Fruit fly (Drosophila melanogaster) whole organism, embryonic: ENCODE results near the gene Acp76A.

ENCODE experiments used
- Abd-B ChIP-seq: fragments of 200-800 bp; sonication (Bioruptor generic); optimal IDR thresholded peaks from 2 replicates; lab custom pipeline; 2018; ENCODE audit warnings: missing biosample characterization, mild to moderate bottlenecking, missing genetic modification characterization, moderate library complexity
- Asciz ChIP-seq: fragments of 200-800 bp; sonication (Bioruptor generic); optimal IDR thresholded peaks from 2 replicates; lab custom pipeline; 2017; ENCODE audit warnings: missing biosample characterization, mild to moderate bottlenecking, missing genetic modification characterization, missing genetic modification reagents
- CG10274 ChIP-seq: fragments of 200-800 bp; sonication (Bioruptor generic); optimal IDR thresholded peaks from 3 replicates; lab custom pipeline; 2017; ENCODE audit warnings: missing biosample characterization, mild to moderate bottlenecking, missing genetic modification characterization
- CG10979 ChIP-seq: fragments of 200-800 bp; sonication (Bioruptor generic); optimal IDR thresholded peaks from 2 replicates; lab custom pipeline; 2018; ENCODE audit warnings: missing biosample characterization, mild to moderate bottlenecking, missing genetic modification characterization, moderate library complexity
- CG12744 ChIP-seq: fragments of 200-800 bp; sonication (Bioruptor generic); optimal IDR thresholded peaks from 2 replicates; lab custom pipeline; 2016; ENCODE audit warnings: missing biosample characterization, missing genetic modification characterization
- CG14014 ChIP-seq: fragments of 200-800 bp; sonication (Bioruptor generic); IDR thresholded peaks from 2 replicates; pipeline ENCODE4 v1.3.6; 2022; ENCODE audit warnings: missing biosample characterization, missing genetic modification characterization
- CG15479 ChIP-seq: fragments of 200-800 bp; sonication (Bioruptor generic); optimal IDR thresholded peaks from 3 replicates; lab custom pipeline; 2019; ENCODE audit warnings: missing biosample characterization, mild to moderate bottlenecking, missing genetic modification characterization, moderate library complexity
- CG1602 ChIP-seq: fragments of 200-800 bp; sonication (Bioruptor generic); optimal IDR thresholded peaks from 3 replicates; lab custom pipeline; 2016; ENCODE audit warnings: missing biosample characterization, missing genetic modification characterization
- CG1647 ChIP-seq: fragments of 200-800 bp; sonication (Bioruptor generic); optimal IDR thresholded peaks from 3 replicates; lab custom pipeline; 2016; ENCODE audit warnings: missing biosample characterization, missing genetic modification characterization
- CG16863 ChIP-seq: fragments of 200-800 bp; sonication (Bioruptor generic); optimal IDR thresholded peaks from 3 replicates; lab custom pipeline; 2016; ENCODE audit warnings: missing biosample characterization, missing genetic modification characterization
- CG18262 ChIP-seq: fragments of 200-800 bp; optimal IDR thresholded peaks from 3 replicates; lab custom pipeline; 2019; ENCODE audit warnings: missing biosample characterization, mild to moderate bottlenecking, missing genetic modification characterization, moderate library complexity
- CG1832 ChIP-seq: fragments of 200-800 bp; sonication (Bioruptor generic); optimal IDR thresholded peaks from 2 replicates; lab custom pipeline; 2017; ENCODE audit warnings: missing biosample characterization, mild to moderate bottlenecking, missing genetic modification characterization, inconsistent platforms
- CG3065 ChIP-seq: fragments of 200-800 bp; sonication (Bioruptor generic); optimal IDR thresholded peaks from 2 replicates; lab custom pipeline; 2016; ENCODE audit warnings: missing biosample characterization, missing genetic modification characterization
- CG33213 ChIP-seq: fragments of 200-800 bp; sonication (Bioruptor generic); optimal IDR thresholded peaks from 3 replicates; lab custom pipeline; 2016; ENCODE audit warnings: missing biosample characterization, missing genetic modification characterization
- CG3838 ChIP-seq: fragments of 200-800 bp; sonication (Bioruptor generic); optimal IDR thresholded peaks from 3 replicates; lab custom pipeline; 2016; ENCODE audit warnings: missing biosample characterization, missing genetic modification characterization
- CG4730 ChIP-seq: fragments of 200-800 bp; sonication (Bioruptor generic); IDR thresholded peaks from 2 replicates; pipeline ENCODE4 v1.3.6; 2022; ENCODE audit warnings: missing biosample characterization, missing genetic modification characterization
- CG8944 ChIP-seq: fragments of 200-800 bp; sonication (Bioruptor generic); optimal IDR thresholded peaks from 3 replicates; lab custom pipeline; 2016; ENCODE audit warnings: missing biosample characterization, missing genetic modification characterization
- Chrac-16 ChIP-seq: fragments of 200-800 bp; sonication (Bioruptor generic); optimal IDR thresholded peaks from 3 replicates; lab custom pipeline; 2016; ENCODE audit warnings: missing biosample characterization, missing genetic modification characterization
- Deaf1 ChIP-seq: fragments of 200-800 bp; optimal IDR thresholded peaks from 3 replicates; lab custom pipeline; 2019; ENCODE audit warnings: missing biosample characterization, mild to moderate bottlenecking, missing genetic modification characterization, moderate library complexity
- Dll ChIP-seq: fragments of 200-800 bp; sonication (Bioruptor generic); IDR thresholded peaks from 4 replicates; pipeline ENCODE4 v1.3.6; 2022; ENCODE audit warnings: missing biosample characterization, missing genetic modification characterization; ENCODE audit not compliant: partially characterized antibody
- E2f2 ChIP-seq: fragments of 200-800 bp; sonication (Bioruptor generic); IDR thresholded peaks from 2 replicates; pipeline ENCODE4 v1.3.6; 2022; ENCODE audit warnings: missing biosample characterization, missing genetic modification characterization
- Hand ChIP-seq: fragments of 200-800 bp; sonication (Bioruptor generic); optimal IDR thresholded peaks from 2 replicates; lab custom pipeline; 2017; ENCODE audit warnings: mild to moderate bottlenecking, missing biosample characterization, missing genetic modification reagents, missing genetic modification characterization
- Hr39 ChIP-seq: fragments of >200 bp; optimal IDR thresholded peaks from 2 replicates; lab custom pipeline; 2017
- Kr ChIP-seq: fragments of 200-800 bp; sonication (Bioruptor generic); optimal IDR thresholded peaks from 2 replicates; lab custom pipeline; 2017; ENCODE audit warnings: missing biosample characterization, mild to moderate bottlenecking, missing genetic modification characterization
- Max ChIP-seq: fragments of 200-800 bp; sonication (Bioruptor generic); optimal IDR thresholded peaks from 2 replicates; lab custom pipeline; 2016; ENCODE audit warnings: missing biosample characterization, mild to moderate bottlenecking, missing genetic modification characterization
- Nf-YB ChIP-seq: fragments of 200-800 bp; sonication (Bioruptor generic); optimal IDR thresholded peaks from 3 replicates; lab custom pipeline; 2019; ENCODE audit warnings: missing biosample characterization, mild to moderate bottlenecking, missing genetic modification characterization, moderate library complexity
- Poxn ChIP-seq: fragments of 200-800 bp; sonication (Bioruptor generic); IDR thresholded peaks from 2 replicates; pipeline ENCODE4 v1.3.6; 2022; ENCODE audit warnings: missing biosample characterization, missing genetic modification characterization
- Sox102F ChIP-seq: fragments of 200-800 bp; sonication (Bioruptor generic); optimal IDR thresholded peaks from 2 replicates; lab custom pipeline; 2018; ENCODE audit warnings: missing biosample characterization, mild to moderate bottlenecking, missing genetic modification characterization, moderate library complexity
- Taf1 ChIP-seq: fragments of 200-800 bp; sonication (Bioruptor generic); IDR thresholded peaks from 2 replicates; pipeline ENCODE4 v1.3.6; 2022; ENCODE audit warnings: missing biosample characterization, missing genetic modification characterization
- Trl ChIP-seq, 3 experiments: fragments of >200 bp in 2 of 3; fragments of 200-800 bp in 1 of 3; sonication (Bioruptor generic) in 1 of 3; optimal IDR thresholded peaks; 2 replicates in 1 of 3; 3 replicates in 2 of 3; lab custom pipeline; 2016 to 2017; ENCODE audit warnings: missing biosample characterization in 1 of 3, missing genetic modification characterization in 1 of 3
- az2 ChIP-seq: fragments of 200-800 bp; sonication (Bioruptor generic); optimal IDR thresholded peaks from 3 replicates; lab custom pipeline; 2016; ENCODE audit warnings: missing biosample characterization, missing genetic modification characterization
- bcd ChIP-seq: fragments of 200-800 bp; sonication (Bioruptor generic); optimal IDR thresholded peaks from 2 replicates; lab custom pipeline; 2017; ENCODE audit warnings: missing biosample characterization, mild to moderate bottlenecking, missing genetic modification characterization
- cad ChIP-seq: fragments of >200 bp; optimal IDR thresholded peaks from 2 replicates; lab custom pipeline; 2017; ENCODE audit warnings: missing biosample characterization, missing genetic modification characterization
- chinmo ChIP-seq: fragments of 200-800 bp; sonication (Bioruptor generic); IDR thresholded peaks from 4 replicates; pipeline ENCODE4 v1.3.6; 2022; ENCODE audit warnings: missing biosample characterization, missing genetic modification characterization; ENCODE audit not compliant: partially characterized antibody
- da ChIP-seq: fragments of 200-800 bp; sonication (Bioruptor generic); optimal IDR thresholded peaks from 2 replicates; lab custom pipeline; 2016; ENCODE audit warnings: missing biosample characterization, missing genetic modification characterization
- dpn ChIP-seq, 2 experiments: fragments of 200-800 bp; sonication (Bioruptor generic); optimal IDR thresholded peaks; 3 replicates each; lab custom pipeline; 2016; ENCODE audit warnings: missing biosample characterization in 2 of 2, missing genetic modification characterization in 2 of 2
- fd3F ChIP-seq: fragments of 200-800 bp; sonication (Bioruptor generic); optimal IDR thresholded peaks from 2 replicates; lab custom pipeline; 2018; ENCODE audit warnings: missing biosample characterization, mild to moderate bottlenecking, missing genetic modification characterization, moderate library complexity
- gcm ChIP-seq: fragments of 200-800 bp; sonication (Bioruptor generic); optimal IDR thresholded peaks from 2 replicates; lab custom pipeline; 2019; ENCODE audit warnings: missing biosample characterization, mild to moderate bottlenecking, missing genetic modification characterization, moderate library complexity
- klu ChIP-seq: fragments of 200-800 bp; sonication (Bioruptor generic); IDR thresholded peaks from 2 replicates; pipeline ENCODE4 v1.3.6; 2022; ENCODE audit warnings: missing biosample characterization, missing genetic modification characterization
- lov ChIP-seq, 2 experiments: fragments of 200-800 bp in 1 of 2; fragments of >200 bp in 1 of 2; sonication (Bioruptor generic) in 1 of 2; IDR thresholded peaks in 1 of 2; optimal IDR thresholded peaks in 1 of 2; 2 replicates in 1 of 2; 3 replicates in 1 of 2; pipeline versions ENCODE4 v1.3.6 to Lab custom; 2017 to 2022; ENCODE audit warnings: missing biosample characterization in 1 of 2, missing genetic modification characterization in 1 of 2
- luna ChIP-seq: fragments of 200-800 bp; sonication (Bioruptor generic); optimal IDR thresholded peaks from 2 replicates; lab custom pipeline; 2016; ENCODE audit warnings: missing biosample characterization, missing genetic modification characterization
- mld ChIP-seq: fragments of 200-800 bp; sonication (Bioruptor generic); IDR thresholded peaks from 3 replicates; pipeline ENCODE4 v1.3.6; 2022; ENCODE audit warnings: missing biosample characterization, missing genetic modification characterization; ENCODE audit not compliant: partially characterized antibody
- psq ChIP-seq: fragments of 200-800 bp; sonication (Bioruptor generic); optimal IDR thresholded peaks from 2 replicates; lab custom pipeline; 2017; ENCODE audit warnings: missing biosample characterization, missing genetic modification characterization
- pzg ChIP-seq: fragments of 200-800 bp; sonication (Bioruptor generic); optimal IDR thresholded peaks from 3 replicates; lab custom pipeline; 2018; ENCODE audit warnings: missing biosample characterization, mild to moderate bottlenecking, missing genetic modification characterization, moderate library complexity
- sens-2 ChIP-seq: fragments of 200-800 bp; sonication (Bioruptor generic); IDR thresholded peaks from 2 replicates; pipeline ENCODE4 v1.3.6; 2022; ENCODE audit warnings: missing biosample characterization, missing genetic modification characterization
- sima ChIP-seq: fragments of 200-800 bp; sonication (Bioruptor generic); optimal IDR thresholded peaks from 2 replicates; lab custom pipeline; 2016; ENCODE audit warnings: missing biosample characterization, missing genetic modification characterization
- ssp ChIP-seq: fragments of 200-800 bp; sonication (Bioruptor generic); IDR thresholded peaks from 2 replicates; pipeline ENCODE4 v1.3.6; 2022; ENCODE audit warnings: missing biosample characterization, missing genetic modification characterization
- tap ChIP-seq: fragments of 200-800 bp; optimal IDR thresholded peaks from 3 replicates; lab custom pipeline; 2019; ENCODE audit warnings: missing biosample characterization, mild to moderate bottlenecking, missing genetic modification characterization, moderate library complexity
- tgo ChIP-seq: fragments of 200-800 bp; sonication (Bioruptor generic); IDR thresholded peaks from 3 replicates; pipeline ENCODE4 v1.3.6; 2022; ENCODE audit warnings: missing biosample characterization, missing genetic modification characterization
- vvl ChIP-seq: fragments of 200-800 bp; sonication (Bioruptor generic); IDR thresholded peaks from 2 replicates; pipeline ENCODE4 v1.3.6; 2022; ENCODE audit warnings: missing biosample characterization, missing genetic modification characterization

Gene Acp76A

DNA sequence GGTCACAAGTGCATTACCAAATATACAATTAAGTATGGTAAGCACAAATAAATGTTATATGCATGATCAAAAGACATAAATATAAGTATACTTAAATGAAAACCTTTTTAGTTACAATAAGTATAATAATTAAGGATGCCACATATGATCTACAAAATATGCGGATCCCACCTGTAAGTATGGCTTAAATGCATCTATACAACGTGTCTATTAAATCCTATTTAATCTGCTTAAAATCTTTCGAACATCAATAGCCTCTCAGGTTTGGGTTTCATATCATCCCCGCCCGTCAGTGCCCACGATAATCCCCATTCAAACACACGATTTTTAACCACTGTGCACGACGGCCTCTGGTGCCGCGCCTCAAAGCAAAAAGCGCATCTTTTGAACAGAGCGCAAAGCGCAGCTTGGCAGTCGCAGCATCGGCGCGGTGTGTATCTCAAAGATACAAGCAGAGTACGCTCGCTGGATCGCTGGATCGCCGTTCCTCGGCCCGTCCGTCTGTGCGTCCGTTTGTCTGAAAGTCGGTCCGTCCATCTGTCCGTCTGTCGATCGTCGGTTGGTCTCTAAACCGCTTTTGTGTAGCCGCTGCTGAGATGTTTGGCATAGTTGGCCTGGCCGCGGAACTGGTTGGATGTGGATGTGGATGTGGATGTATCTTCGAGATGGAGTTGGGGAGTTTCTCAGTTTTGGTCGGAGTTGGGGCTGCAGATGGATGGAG is 10.0 kb downstream of the Acp76A start (continued):
- peak; percentile 62 for TF ChIP-seq CG18262
- no peak for TF ChIP-seq CG14014
- TF ChIP-seq lov (optimal IDR thresholded peaks at IDR 0.05; lab: Kevin White, UChicago) = no peak
- 0 out of 3 replicates have a peak, but pooled peaks have one; percentile 43 for TF ChIP-seq lov (GFP tag; IDR thresholded peaks at IDR 0.05; lab: Robert Waterston, UW)
- no peak for TF ChIP-seq Taf1 (GFP tag; lab: Robert Waterston, UW)
- TF ChIP-seq CG1602 = no peak
- TF ChIP-seq luna (GFP tag; lab: Kevin White, UChicago) = no peak
- TF ChIP-seq CG3838 = no peak
- TF ChIP-seq sens-2 (GFP tag; lab: Robert Waterston, UW) = no peak
- TF ChIP-seq fd3F (GFP tag; lab: Kevin White, UChicago) = no peak
- no peak for TF ChIP-seq E2f2 (GFP tag; lab: Robert Waterston, UW)
- TF ChIP-seq gcm = no peak
- TF ChIP-seq Sox102F (GFP tag; lab: Kevin White, UChicago) = peak; percentile 57
- TF ChIP-seq Chrac-16 (GFP tag; lab: Kevin White, UChicago) = peak; percentile 4
- no peak for TF ChIP-seq psq (GFP tag; lab: Kevin White, UChicago)
- TF ChIP-seq cad (GFP tag; lab: Kevin White, UChicago) = no peak
- TF ChIP-seq CG8944 = no peak
- TF ChIP-seq CG15479 = no peak
- no peak for TF ChIP-seq CG33213 (GFP tag; lab: Kevin White, UChicago)
- no peak for TF ChIP-seq Nf-YB (GFP tag; lab: Kevin White, UChicago)
- no peak for TF ChIP-seq CG3065 (GFP tag; lab: Kevin White, UChicago)
- no peak for TF ChIP-seq Hr39 (lab: Kevin White, UChicago)
- no peak for TF ChIP-seq Asciz
- TF ChIP-seq Deaf1 (tag; lab: Kevin White, UChicago) = no peak
- no peak for TF ChIP-seq dpn (GFP tag; optimal IDR thresholded peaks at IDR 0.05; lab: Kevin White, UChicago)
- TF ChIP-seq vvl = no peak
- TF ChIP-seq CG10274 (GFP tag; lab: Kevin White, UChicago) = no peak
- peak; percentile 66; the same call in 1 of the 4 replicates for TF ChIP-seq chinmo (GFP tag; lab: Robert Waterston, UW)
- TF ChIP-seq tap (tag; lab: Kevin White, UChicago) = peak; percentile 1
- TF ChIP-seq Trl (optimal IDR thresholded peaks at IDR 0.05; lab: Kevin White, UChicago) = no peak
- TF ChIP-seq Trl (GFP tag; optimal IDR thresholded peaks at IDR 0.05; lab: Kevin White, UChicago) = no peak
- no peak for TF ChIP-seq pzg
- TF ChIP-seq az2 (GFP tag; lab: Kevin White, UChicago) = peak; percentile 21
- TF ChIP-seq bcd (GFP tag; lab: Kevin White, UChicago) = peak; percentile 22
- TF ChIP-seq CG1647 = no peak
- TF ChIP-seq Max (GFP tag; lab: Kevin White, UChicago) = no peak
- no peak for TF ChIP-seq Dll (GFP tag; lab: Robert Waterston, UW)
- TF ChIP-seq CG16863 = peak; percentile 5
- no peak for TF ChIP-seq klu (GFP tag; lab: Robert Waterston, UW)
- TF ChIP-seq da (GFP tag; lab: Kevin White, UChicago) = no peak
- no peak for TF ChIP-seq CG12744
- no peak for TF ChIP-seq Poxn (GFP tag; lab: Robert Waterston, UW)
- TF ChIP-seq CG10979 (tag; lab: Kevin White, UChicago) = peak; percentile 48
- peak; percentile 2 for TF ChIP-seq Abd-B
- TF ChIP-seq CG1832 (GFP tag; lab: Kevin White, UChicago) = no peak
- TF ChIP-seq ssp (GFP tag; lab: Robert Waterston, UW) = no peak
- TF ChIP-seq CG4730 (GFP tag; lab: Robert Waterston, UW) = no peak
- TF ChIP-seq mld (GFP tag; lab: Robert Waterston, UW) = no peak
- no peak for TF ChIP-seq sima (GFP tag; lab: Kevin White, UChicago)
- no peak for TF ChIP-seq tgo (GFP tag; lab: Robert Waterston, UW)
- TF ChIP-seq Kr (GFP tag; lab: Kevin White, UChicago) = no peak
- no peak for TF ChIP-seq Hand (GFP tag; lab: Kevin White, UChicago)
